Fruit fly (Drosophila melanogaster): ENCODE data around the gene CG7512.
A peak's percentile ranks its signal among the peaks of the same experiment; 100 is the strongest.

CG7512 gene

dm6 chr3L:11485956-11486609 is 27.4 kb upstream of the CG7512 start (continued):
- TF ChIP-seq CG9139 (GFP tag; optimal IDR thresholded peaks at IDR 0.05) (no peak), dac (GFP tag; optimal IDR thresholded peaks at IDR 0.05) (no peak), CG15336 (GFP tag; IDR thresholded peaks at IDR 0.05) (peak; percentile 53), acj6 (GFP tag; optimal IDR thresholded peaks at IDR 0.05) (peak; percentile 42), esn (GFP tag; optimal IDR thresholded peaks at IDR 0.05) (peak; percentile 46), eg (GFP tag; IDR thresholded peaks at IDR 0.05) (no peak), CG32006 (GFP tag; optimal IDR thresholded peaks at IDR 0.05) (peak; percentile 31), Blimp-1 (GFP tag; optimal IDR thresholded peaks at IDR 0.05) (no peak), vri (GFP tag; optimal IDR thresholded peaks at IDR 0.05) (no peak), Ets96B (tag; optimal IDR thresholded peaks at IDR 0.05) (peak; percentile 2), CG6276 (GFP tag; optimal IDR thresholded peaks at IDR 0.05) (no peak), svp (GFP tag) (peak; percentile 48), Sox102F (GFP tag; optimal IDR thresholded peaks at IDR 0.05) (no peak), CG6854 (GFP tag; optimal IDR thresholded peaks at IDR 0.05) (no peak), pdm3 (GFP tag; optimal IDR thresholded peaks at IDR 0.05) (peak; percentile 12), ss (GFP tag; optimal IDR thresholded peaks at IDR 0.05) (no peak), CG3919 (GFP tag; optimal IDR thresholded peaks at IDR 0.05) (no peak), CG1621 (tag; optimal IDR thresholded peaks at IDR 0.05) (no peak), spab (GFP tag; optimal IDR thresholded peaks at IDR 0.05) (no peak), CG16779 (tag; optimal IDR thresholded peaks at IDR 0.05) (no peak), CG7368 (GFP tag; optimal IDR thresholded peaks at IDR 0.05) (no peak), CG6808 (GFP tag; optimal IDR thresholded peaks at IDR 0.05) (no peak), CG8319 (GFP tag; optimal IDR thresholded peaks at IDR 0.05) (peak; percentile 11), fkh (GFP tag; optimal IDR thresholded peaks at IDR 0.05) (no peak), net (GFP tag; optimal IDR thresholded peaks at IDR 0.05) (no peak), Hr4 (GFP tag; optimal IDR thresholded peaks at IDR 0.05) (peak; percentile 39), Eip93F (GFP tag; optimal IDR thresholded peaks at IDR 0.05) (no peak), CG10631 (GFP tag; optimal IDR thresholded peaks at IDR 0.05) (peak; percentile 4), cyc (GFP tag; optimal IDR thresholded peaks at IDR 0.05) (no peak), CG6163 (GFP tag; IDR thresholded peaks at IDR 0.05) (peak; percentile 34; the same call in 1 of the 3 replicates), CG31627 (GFP tag; optimal IDR thresholded peaks at IDR 0.05) (peak; percentile 21), OdsH (GFP tag; optimal IDR thresholded peaks at IDR 0.05) (peak; percentile 41), Smox (GFP tag; optimal IDR thresholded peaks at IDR 0.05) (peak; percentile 1), lz (GFP tag; optimal IDR thresholded peaks at IDR 0.05) (peak; percentile 3), Lpt (GFP tag; optimal IDR thresholded peaks at IDR 0.05) (no peak), achi (GFP tag; optimal IDR thresholded peaks at IDR 0.05) (peak; percentile 27), CG8119 (GFP tag; IDR thresholded peaks at IDR 0.05) (peak; percentile 28; the same call in 1 of the 3 replicates), Gug (GFP tag; IDR thresholded peaks at IDR 0.05) (no peak), CG10669 (GFP tag; optimal IDR thresholded peaks at IDR 0.05) (peak; percentile 12), CG34406 (GFP tag; optimal IDR thresholded peaks at IDR 0.05) (peak; percentile 4), Sox15 (GFP tag; optimal IDR thresholded peaks at IDR 0.05) (peak; percentile 10), Ets21C (GFP tag; optimal IDR thresholded peaks at IDR 0.05) (no peak)

Data from whole organism, prepupa.